Fruit fly (Drosophila melanogaster) whole organism, embryonic: ENCODE data around the gene CG11030.

Source experiments
- Asciz ChIP-seq: fragments of 200-800 bp; sonication (Bioruptor generic); optimal IDR thresholded peaks from 2 replicates; lab custom pipeline; 2017; ENCODE audit warnings: missing biosample characterization, mild to moderate bottlenecking, missing genetic modification characterization, missing genetic modification reagents
- CG10321 ChIP-seq: fragments of 200-800 bp; sonication (Bioruptor generic); IDR thresholded peaks from 2 replicates; pipeline ENCODE4 v1.3.6; 2022; ENCODE audit warnings: missing biosample characterization, missing genetic modification characterization
- CG10979 ChIP-seq: fragments of 200-800 bp; sonication (Bioruptor generic); optimal IDR thresholded peaks from 2 replicates; lab custom pipeline; 2018; ENCODE audit warnings: missing biosample characterization, mild to moderate bottlenecking, missing genetic modification characterization, moderate library complexity
- CG11093 ChIP-seq: fragments of 200-800 bp; sonication (Bioruptor generic); IDR thresholded peaks from 3 replicates; pipeline ENCODE4 v1.3.6; 2022; ENCODE audit warnings: missing biosample characterization, missing genetic modification characterization
- CG11723 ChIP-seq: fragments of 200-800 bp; sonication (Bioruptor generic); optimal IDR thresholded peaks from 2 replicates; lab custom pipeline; 2017; ENCODE audit warnings: missing biosample characterization, mild to moderate bottlenecking, missing genetic modification characterization
- CG12155 ChIP-seq: fragments of 200-800 bp; sonication (Bioruptor generic); optimal IDR thresholded peaks from 3 replicates; lab custom pipeline; 2016; ENCODE audit warnings: missing biosample characterization, missing genetic modification characterization
- CG12236 ChIP-seq: fragments of 200-800 bp; sonication (Bioruptor generic); optimal IDR thresholded peaks from 2 replicates; lab custom pipeline; 2016; ENCODE audit warnings: missing biosample characterization, missing genetic modification characterization
- CG12659 ChIP-seq: fragments of 200-800 bp; sonication (Bioruptor generic); optimal IDR thresholded peaks from 3 replicates; lab custom pipeline; 2017; ENCODE audit warnings: mild to moderate bottlenecking, missing biosample characterization, missing genetic modification reagents, missing genetic modification characterization
- CG12769 ChIP-seq: fragments of 200-800 bp; sonication (Bioruptor generic); optimal IDR thresholded peaks from 2 replicates; lab custom pipeline; 2019; ENCODE audit warnings: missing biosample characterization, mild to moderate bottlenecking, missing genetic modification characterization, moderate library complexity
- CG14050 ChIP-seq: fragments of 200-800 bp; sonication (Bioruptor generic); IDR thresholded peaks from 3 replicates; pipeline ENCODE4 v1.3.6; 2022; ENCODE audit warnings: missing biosample characterization, missing genetic modification characterization
- CG1529 ChIP-seq: fragments of 200-800 bp; sonication (Bioruptor generic); optimal IDR thresholded peaks from 3 replicates; lab custom pipeline; 2018; ENCODE audit warnings: missing biosample characterization, missing genetic modification characterization
- CG15601 ChIP-seq: fragments of 200-800 bp; sonication (Bioruptor generic); optimal IDR thresholded peaks from 3 replicates; lab custom pipeline; 2019; ENCODE audit warnings: missing biosample characterization, mild to moderate bottlenecking, missing genetic modification characterization, moderate library complexity
- CG17361 ChIP-seq: fragments of 200-800 bp; sonication (Bioruptor generic); IDR thresholded peaks from 3 replicates; pipeline ENCODE4 v1.3.6; 2022; ENCODE audit warnings: missing biosample characterization, missing genetic modification characterization
- CG17802 ChIP-seq: fragments of 200-800 bp; sonication (Bioruptor generic); optimal IDR thresholded peaks from 2 replicates; lab custom pipeline; 2018; ENCODE audit warnings: missing biosample characterization, mild to moderate bottlenecking, missing genetic modification characterization, moderate library complexity
- CG2712 ChIP-seq: fragments of 200-800 bp; optimal IDR thresholded peaks from 3 replicates; lab custom pipeline; 2019; ENCODE audit warnings: missing biosample characterization, mild to moderate bottlenecking, missing genetic modification characterization, moderate library complexity
- CG32772 ChIP-seq: fragments of 200-800 bp; sonication (Bioruptor generic); IDR thresholded peaks from 2 replicates; pipeline ENCODE4 v1.3.6; 2022; ENCODE audit warnings: missing biosample characterization, missing genetic modification characterization
- CG33213 ChIP-seq: fragments of 200-800 bp; sonication (Bioruptor generic); optimal IDR thresholded peaks from 3 replicates; lab custom pipeline; 2016; ENCODE audit warnings: missing biosample characterization, missing genetic modification characterization
- CG33557 ChIP-seq: fragments of 200-800 bp; sonication (Bioruptor generic); optimal IDR thresholded peaks from 2 replicates; lab custom pipeline; 2019; ENCODE audit warnings: missing biosample characterization, mild to moderate bottlenecking, missing genetic modification characterization, moderate library complexity
- CG6272 ChIP-seq: fragments of 200-800 bp; sonication (Bioruptor generic); IDR thresholded peaks from 2 replicates; pipeline ENCODE4 v1.3.6; 2022; ENCODE audit warnings: missing biosample characterization, missing genetic modification characterization
- CG6854 ChIP-seq: fragments of 200-800 bp; sonication (Bioruptor generic); optimal IDR thresholded peaks from 3 replicates; lab custom pipeline; 2017; ENCODE audit warnings: missing biosample characterization, mild to moderate bottlenecking, missing genetic modification characterization
- E2f2 ChIP-seq: fragments of 200-800 bp; sonication (Bioruptor generic); IDR thresholded peaks from 2 replicates; pipeline ENCODE4 v1.3.6; 2022; ENCODE audit warnings: missing biosample characterization, missing genetic modification characterization
- Fer1 ChIP-seq: fragments of 200-800 bp; sonication (Bioruptor generic); optimal IDR thresholded peaks from 2 replicates; lab custom pipeline; 2017; ENCODE audit warnings: missing biosample characterization, mild to moderate bottlenecking, missing genetic modification characterization
- H15 ChIP-seq: fragments of 200-800 bp; sonication (Bioruptor generic); IDR thresholded peaks from 3 replicates; pipeline ENCODE4 v1.3.6; 2022; ENCODE audit warnings: missing biosample characterization, missing genetic modification characterization
- HmgZ ChIP-seq: fragments of 200-800 bp; sonication (Bioruptor generic); optimal IDR thresholded peaks from 2 replicates; lab custom pipeline; 2018; ENCODE audit warnings: missing biosample characterization, mild to moderate bottlenecking, missing genetic modification characterization
- MTF-1 ChIP-seq: fragments of 200-800 bp; sonication (Bioruptor generic); optimal IDR thresholded peaks from 2 replicates; lab custom pipeline; 2018; ENCODE audit warnings: missing biosample characterization, mild to moderate bottlenecking, missing genetic modification characterization, borderline replicate concordance
- Med ChIP-seq: fragments of 200-800 bp; sonication (Bioruptor generic); peaks from one replicate; lab custom pipeline; 2016; ENCODE audit warnings: missing biosample characterization, missing genetic modification characterization, mild to moderate bottlenecking, inconsistent platforms, moderate library complexity
- Stat92E ChIP-seq, 3 experiments: fragments of >200 bp in 2 of 3; fragments of 200-800 bp in 1 of 3; sonication (Bioruptor generic) in 1 of 3; optimal IDR thresholded peaks; 2 replicates each; lab custom pipeline; 2017 to 2019; ENCODE audit warnings: missing biosample characterization in 3 of 3, missing genetic modification characterization in 3 of 3, mild to moderate bottlenecking in 1 of 3, moderate library complexity in 1 of 3
- cad ChIP-seq: fragments of >200 bp; optimal IDR thresholded peaks from 2 replicates; lab custom pipeline; 2017; ENCODE audit warnings: missing biosample characterization, missing genetic modification characterization
- dmrt11E ChIP-seq: fragments of 200-800 bp; sonication (Bioruptor generic); optimal IDR thresholded peaks from 3 replicates; lab custom pipeline; 2018; ENCODE audit warnings: missing biosample characterization, mild to moderate bottlenecking, missing genetic modification characterization, moderate library complexity
- dmrt99B ChIP-seq: fragments of 200-800 bp; sonication (Bioruptor generic); optimal IDR thresholded peaks from 2 replicates; lab custom pipeline; 2018; ENCODE audit warnings: missing biosample characterization, mild to moderate bottlenecking, missing genetic modification characterization, moderate library complexity
- eyg ChIP-seq: fragments of 200-800 bp; sonication (Bioruptor generic); optimal IDR thresholded peaks from 3 replicates; lab custom pipeline; 2016; ENCODE audit warnings: missing biosample characterization, missing genetic modification characterization
- ftz-f1 ChIP-seq: fragments of 200-800 bp; sonication (Bioruptor generic); optimal IDR thresholded peaks from 2 replicates; lab custom pipeline; 2016; ENCODE audit warnings: missing biosample characterization, missing genetic modification characterization
- gsb-n ChIP-seq: fragments of 200-800 bp; sonication (Bioruptor generic); optimal IDR thresholded peaks from 3 replicates; lab custom pipeline; 2018; ENCODE audit warnings: missing biosample characterization, mild to moderate bottlenecking, missing genetic modification characterization
- ind ChIP-seq: fragments of 200-800 bp; sonication (Bioruptor generic); optimal IDR thresholded peaks from 3 replicates; lab custom pipeline; 2016; ENCODE audit warnings: missing biosample characterization, missing genetic modification characterization
- inv ChIP-seq: fragments of 200-800 bp; sonication (Bioruptor generic); IDR thresholded peaks from 2 replicates; pipeline ENCODE4 v1.3.6; 2022; ENCODE audit warnings: missing biosample characterization, missing genetic modification characterization; ENCODE audit not compliant: partially characterized antibody
- kay ChIP-seq: fragments of 200-800 bp; sonication (Bioruptor generic); optimal IDR thresholded peaks from 2 replicates; lab custom pipeline; 2016; ENCODE audit warnings: missing biosample characterization, missing genetic modification characterization
- onecut ChIP-seq: fragments of 200-800 bp; sonication (Bioruptor generic); IDR thresholded peaks from 2 replicates; pipeline ENCODE4 v1.3.6; 2022; ENCODE audit warnings: missing biosample characterization, missing genetic modification characterization
- pho ChIP-seq: fragments of 200-800 bp; sonication (Bioruptor generic); optimal IDR thresholded peaks from 2 replicates; lab custom pipeline; 2016; ENCODE audit warnings: missing biosample characterization, missing genetic modification characterization
- phol ChIP-seq: fragments of 200-800 bp; sonication (Bioruptor generic); optimal IDR thresholded peaks from 3 replicates; lab custom pipeline; 2018; ENCODE audit warnings: missing biosample characterization, mild to moderate bottlenecking, missing genetic modification characterization, moderate library complexity
- pita ChIP-seq: fragments of 200-800 bp; sonication (Bioruptor generic); optimal IDR thresholded peaks from 2 replicates; lab custom pipeline; 2017; ENCODE audit warnings: missing biosample characterization, mild to moderate bottlenecking, missing genetic modification characterization
- ro ChIP-seq: fragments of 200-800 bp; sonication (Bioruptor generic); IDR thresholded peaks from 2 replicates; pipeline ENCODE4 v1.3.6; 2022; ENCODE audit warnings: missing biosample characterization, missing genetic modification characterization
- schlank ChIP-seq: fragments of 200-800 bp; sonication (Bioruptor generic); optimal IDR thresholded peaks from 2 replicates; lab custom pipeline; 2018; ENCODE audit warnings: missing biosample characterization, mild to moderate bottlenecking, missing genetic modification characterization
- sens-2 ChIP-seq: fragments of 200-800 bp; sonication (Bioruptor generic); IDR thresholded peaks from 2 replicates; pipeline ENCODE4 v1.3.6; 2022; ENCODE audit warnings: missing biosample characterization, missing genetic modification characterization
- so ChIP-seq: fragments of 200-800 bp; sonication (Bioruptor generic); IDR thresholded peaks from 3 replicates; pipeline ENCODE4 v1.3.6; 2022; ENCODE audit warnings: missing biosample characterization, missing genetic modification characterization
- ssp ChIP-seq: fragments of 200-800 bp; sonication (Bioruptor generic); IDR thresholded peaks from 2 replicates; pipeline ENCODE4 v1.3.6; 2022; ENCODE audit warnings: missing biosample characterization, missing genetic modification characterization
- stc ChIP-seq: fragments of 200-800 bp; sonication (Bioruptor generic); IDR thresholded peaks from 2 replicates; pipeline ENCODE4 v1.3.6; 2022; ENCODE audit warnings: missing biosample characterization, missing genetic modification characterization
- tll ChIP-seq, 2 experiments: fragments of 200-800 bp in 1 of 2; fragments of >200 bp in 1 of 2; sonication (Bioruptor generic) in 1 of 2; optimal IDR thresholded peaks; 2 replicates each; lab custom pipeline; 2017 to 2019; ENCODE audit warnings: missing biosample characterization in 2 of 2, missing genetic modification characterization in 2 of 2, mild to moderate bottlenecking in 1 of 2, moderate library complexity in 1 of 2
- trem ChIP-seq: fragments of 200-800 bp; optimal IDR thresholded peaks from 3 replicates; lab custom pipeline; 2019; ENCODE audit warnings: missing biosample characterization, mild to moderate bottlenecking, missing genetic modification characterization, moderate library complexity
- tup ChIP-seq: fragments of 200-800 bp; sonication (Bioruptor generic); optimal IDR thresholded peaks from 2 replicates; lab custom pipeline; 2016; ENCODE audit warnings: missing biosample characterization, mild to moderate bottlenecking, missing genetic modification characterization, moderate library complexity
- z ChIP-seq: fragments of 200-800 bp; sonication (Bioruptor generic); IDR thresholded peaks from 3 replicates; pipeline ENCODE4 v1.3.6; 2022; ENCODE audit warnings: missing biosample characterization, missing genetic modification characterization
- zen2 ChIP-seq: fragments of 200-800 bp; sonication (Bioruptor generic); IDR thresholded peaks from 3 replicates; pipeline ENCODE4 v1.3.6; 2022; ENCODE audit warnings: missing biosample characterization, missing genetic modification characterization; ENCODE audit not compliant: partially characterized antibody
- zfh1 ChIP-seq: fragments of 200-800 bp; sonication (Bioruptor generic); IDR thresholded peaks from 3 replicates; pipeline ENCODE4 v1.3.6; 2022; ENCODE audit warnings: missing biosample characterization, missing genetic modification characterization

CG11030 gene

dm6 chr2L:5801926-5802325 lies 77.5 kb downstream of the CG11030 start, which contains the start of the genes CG14005 and CG7239 (continued):
- TF ChIP-seq Med (GFP tag; lab: Kevin White, UChicago) (no peak), CG12236 (GFP tag; lab: Kevin White, UChicago) (no peak), Fer1 (no peak), onecut (no peak), CG33213 (GFP tag; lab: Kevin White, UChicago) (no peak), E2f2 (GFP tag; lab: Robert Waterston, UW) (peak; percentile 74), CG17361 (GFP tag; lab: Robert Waterston, UW) (peak; percentile 42; the same call in 2 of the 3 replicates), eyg (no peak), kay (GFP tag; lab: Kevin White, UChicago) (no peak), ssp (no peak), CG14050 (GFP tag; lab: Robert Waterston, UW) (no peak), HmgZ (tag; lab: Kevin White, UChicago) (peak; percentile 8), CG15601 (tag; lab: Kevin White, UChicago) (no peak), tll (GFP tag; optimal IDR thresholded peaks at IDR 0.05; lab: Kevin White, UChicago) (no peak), CG11723 (GFP tag; lab: Kevin White, UChicago) (no peak), H15 (GFP tag; lab: Robert Waterston, UW) (no peak), so (GFP tag; lab: Robert Waterston, UW) (no peak), CG6854 (no peak), zen2 (GFP tag; lab: Robert Waterston, UW) (no peak), pho (no peak), CG12659 (GFP tag; lab: Kevin White, UChicago) (peak; percentile 60), ind (GFP tag; lab: Kevin White, UChicago) (no peak), CG32772 (GFP tag; lab: Robert Waterston, UW) (no peak), CG12769 (no peak), cad (GFP tag; lab: Kevin White, UChicago) (no peak), ro (GFP tag; lab: Robert Waterston, UW) (no peak), gsb-n (tag; lab: Kevin White, UChicago) (no peak), schlank (no peak), CG17802 (tag; lab: Kevin White, UChicago) (no peak), CG10979 (tag; lab: Kevin White, UChicago) (no peak), CG1529 (GFP tag; lab: Kevin White, UChicago) (no peak), CG11093 (GFP tag; lab: Robert Waterston, UW) (no peak), Asciz (no peak), tup (GFP tag; lab: Kevin White, UChicago) (no peak), CG6272 (no peak), CG10321 (GFP tag; lab: Robert Waterston, UW) (no peak), zfh1 (no peak), Stat92E (GFP tag; optimal IDR thresholded peaks at IDR 0.05; lab: Kevin White, UChicago) (no peak), dmrt99B (tag; lab: Kevin White, UChicago) (no peak), phol (peak; percentile 32), ftz-f1 (GFP tag; lab: Kevin White, UChicago) (no peak), sens-2 (GFP tag; lab: Robert Waterston, UW) (no peak), dmrt11E (no peak), stc (GFP tag; lab: Robert Waterston, UW) (no peak), z (GFP tag; lab: Robert Waterston, UW) (no peak), CG12155 (GFP tag; lab: Kevin White, UChicago) (no peak), pita (GFP tag; lab: Kevin White, UChicago) (no peak), CG33557 (GFP tag; lab: Kevin White, UChicago) (no peak), trem (tag; lab: Kevin White, UChicago) (peak; percentile 66), CG2712 (tag; lab: Kevin White, UChicago) (peak; percentile 39), inv (GFP tag; lab: Robert Waterston, UW) (no peak), MTF-1 (no peak)
